ENCODE assay signal across 2 worm cellular contexts in genomic region chrIII:2112009-2112408, ce11.
TF ChIP-seq lines count a peak whose summit lies in the region.

No protein-coding gene starts in this region.

TF ChIP-seq in whole organism, L4 larva, 104 proteins besides CTCF, POLR2A, EP300 and RAD21:
- TF ChIP-seq D1046.2 (GFP tag; IDR thresholded peaks at IDR 0.05; lab: Robert Waterston, UW), result peak; percentile 3; the same call in 1 of the 2 replicates
- peak; percentile 72 for TF ChIP-seq lin-38 (GFP tag; IDR thresholded peaks at IDR 0.05; lab: Robert Waterston, UW)
- TF ChIP-seq gei-8 (GFP tag; optimal IDR thresholded peaks at IDR 0.05; lab: Kevin White, UChicago), result no peak
- no peak for TF ChIP-seq mdt-29 (GFP tag; IDR thresholded peaks at IDR 0.05; lab: Robert Waterston, UW)
- TF ChIP-seq lin-29 (GFP tag; IDR thresholded peaks at IDR 0.05; lab: Robert Waterston, UW), result no peak
- TF ChIP-seq fos-1 (tag; optimal IDR thresholded peaks at IDR 0.05; lab: Kevin White, UChicago), result no peak
- no peak for TF ChIP-seq zfp-2 (tag; optimal IDR thresholded peaks at IDR 0.05; lab: Kevin White, UChicago)
- TF ChIP-seq nhr-77 (tag; optimal IDR thresholded peaks at IDR 0.05; lab: Kevin White, UChicago), result no peak

TF ChIP-seq in whole organism, young adult, 124 proteins besides CTCF, POLR2A, EP300 and RAD21:
- TF ChIP-seq snpc-1.3 (tag; optimal IDR thresholded peaks at IDR 0.05; lab: Kevin White, UChicago; ENCODE audit: insufficient read depth) (no peak), ceh-91 (GFP tag; IDR thresholded peaks at IDR 0.05; lab: Robert Waterston, UW) (no peak), mcd-1 (GFP tag; IDR thresholded peaks at IDR 0.05; lab: Robert Waterston, UW) (peak; percentile 55)
